Fruit fly (Drosophila melanogaster) whole organism, embryonic: ENCODE measurements around the gene CG12182.
A peak's percentile ranks its signal among the peaks of the same experiment; 100 is the strongest.

ENCODE experiments used
- Awh ChIP-seq: fragments of 200-800 bp; sonication (Bioruptor generic); IDR thresholded peaks from 2 replicates; pipeline ENCODE4, ENCODE4 v1.3.6; 2022; ENCODE audit warnings: missing biosample characterization, missing genetic modification characterization
- BtbVII ChIP-seq: fragments of 200-800 bp; sonication (Bioruptor generic); optimal IDR thresholded peaks from 3 replicates; lab custom pipeline; 2017; ENCODE audit warnings: missing biosample characterization, mild to moderate bottlenecking, missing genetic modification characterization
- CG10543 ChIP-seq: fragments of 200-800 bp; sonication (Bioruptor generic); optimal IDR thresholded peaks from 3 replicates; lab custom pipeline; 2017; ENCODE audit warnings: missing biosample characterization, mild to moderate bottlenecking, missing genetic modification characterization, moderate library complexity
- CG10959 ChIP-seq: fragments of 200-800 bp; sonication (Bioruptor generic); IDR thresholded peaks from 2 replicates; pipeline ENCODE4 v1.3.6; 2022; ENCODE audit warnings: missing biosample characterization, missing genetic modification characterization
- CG12391 ChIP-seq: fragments of 200-800 bp; sonication (Bioruptor generic); optimal IDR thresholded peaks from 3 replicates; lab custom pipeline; 2018; ENCODE audit warnings: missing biosample characterization, mild to moderate bottlenecking, missing genetic modification characterization, moderate library complexity
- CG12659 ChIP-seq: fragments of 200-800 bp; sonication (Bioruptor generic); optimal IDR thresholded peaks from 3 replicates; lab custom pipeline; 2017; ENCODE audit warnings: mild to moderate bottlenecking, missing biosample characterization, missing genetic modification reagents, missing genetic modification characterization
- CG13775 ChIP-seq: fragments of 200-800 bp; sonication (Bioruptor generic); optimal IDR thresholded peaks from 3 replicates; lab custom pipeline; 2017; ENCODE audit warnings: missing biosample characterization, mild to moderate bottlenecking, missing genetic modification characterization
- CG14441 ChIP-seq: fragments of 200-800 bp; sonication (Bioruptor generic); IDR thresholded peaks from 2 replicates; pipeline ENCODE4 v1.3.6; 2022; ENCODE audit warnings: missing biosample characterization, missing genetic modification characterization
- CG14860 ChIP-seq: fragments of 200-800 bp; sonication (Bioruptor generic); IDR thresholded peaks from 3 replicates; pipeline ENCODE4 v1.3.6; 2022; ENCODE audit warnings: missing biosample characterization, missing genetic modification characterization; ENCODE audit not compliant: partially characterized antibody
- CG17186 ChIP-seq: fragments of 200-800 bp; sonication (Bioruptor generic); optimal IDR thresholded peaks from 3 replicates; lab custom pipeline; 2017; ENCODE audit warnings: missing biosample characterization, missing genetic modification reagents, missing genetic modification characterization
- CG17829 ChIP-seq: fragments of 200-800 bp; optimal IDR thresholded peaks from 2 replicates; lab custom pipeline; 2019; ENCODE audit warnings: missing biosample characterization, mild to moderate bottlenecking, missing genetic modification characterization, moderate library complexity
- CG3065 ChIP-seq: fragments of 200-800 bp; sonication (Bioruptor generic); optimal IDR thresholded peaks from 2 replicates; lab custom pipeline; 2016; ENCODE audit warnings: missing biosample characterization, missing genetic modification characterization
- CG31224 ChIP-seq: fragments of 200-800 bp; sonication (Bioruptor generic); IDR thresholded peaks from 2 replicates; pipeline ENCODE4 v1.3.6; 2022; ENCODE audit warnings: missing biosample characterization, missing genetic modification characterization
- CG4282 ChIP-seq: fragments of 200-800 bp; sonication (Bioruptor generic); optimal IDR thresholded peaks from 2 replicates; lab custom pipeline; 2016; ENCODE audit warnings: missing biosample characterization, missing genetic modification characterization
- CG4404 ChIP-seq: fragments of 200-800 bp; sonication (Bioruptor generic); IDR thresholded peaks from 2 replicates; pipeline ENCODE4 v1.3.6; 2022; ENCODE audit warnings: missing biosample characterization, missing genetic modification characterization
- CG6175 ChIP-seq: fragments of 200-800 bp; sonication (Bioruptor generic); IDR thresholded peaks from 3 replicates; pipeline ENCODE4 v1.3.6; 2022; ENCODE audit warnings: missing biosample characterization, missing genetic modification characterization
- CG6854 ChIP-seq: fragments of 200-800 bp; sonication (Bioruptor generic); optimal IDR thresholded peaks from 3 replicates; lab custom pipeline; 2017; ENCODE audit warnings: missing biosample characterization, mild to moderate bottlenecking, missing genetic modification characterization
- CG7271 ChIP-seq: fragments of 200-800 bp; sonication (Bioruptor generic); optimal IDR thresholded peaks from 2 replicates; lab custom pipeline; 2018; ENCODE audit warnings: missing biosample characterization, mild to moderate bottlenecking, missing genetic modification characterization, moderate library complexity
- CG8944 ChIP-seq: fragments of 200-800 bp; sonication (Bioruptor generic); optimal IDR thresholded peaks from 3 replicates; lab custom pipeline; 2016; ENCODE audit warnings: missing biosample characterization, missing genetic modification characterization
- CG9876 ChIP-seq: fragments of 200-800 bp; sonication (Bioruptor generic); optimal IDR thresholded peaks from 2 replicates; lab custom pipeline; 2016; ENCODE audit warnings: missing biosample characterization, missing genetic modification characterization
- D19A ChIP-seq: fragments of 200-800 bp; optimal IDR thresholded peaks from 3 replicates; lab custom pipeline; 2019; ENCODE audit warnings: missing biosample characterization, mild to moderate bottlenecking, missing genetic modification characterization, moderate library complexity
- Dad ChIP-seq: fragments of 200-800 bp; sonication (Bioruptor generic); optimal IDR thresholded peaks from 3 replicates; lab custom pipeline; 2016; ENCODE audit warnings: missing biosample characterization, missing genetic modification characterization
- Fer1 ChIP-seq: fragments of 200-800 bp; sonication (Bioruptor generic); optimal IDR thresholded peaks from 2 replicates; lab custom pipeline; 2017; ENCODE audit warnings: missing biosample characterization, mild to moderate bottlenecking, missing genetic modification characterization
- H15 ChIP-seq: fragments of 200-800 bp; sonication (Bioruptor generic); IDR thresholded peaks from 3 replicates; pipeline ENCODE4 v1.3.6; 2022; ENCODE audit warnings: missing biosample characterization, missing genetic modification characterization
- HLH3B ChIP-seq: fragments of 200-800 bp; sonication (Bioruptor generic); IDR thresholded peaks from 2 replicates; pipeline ENCODE4 v1.3.6; 2022; ENCODE audit warnings: missing biosample characterization, missing genetic modification characterization
- Hr3 ChIP-seq: fragments of 200-800 bp; sonication (Bioruptor generic); optimal IDR thresholded peaks from 3 replicates; lab custom pipeline; 2016; ENCODE audit warnings: missing biosample characterization, missing genetic modification characterization
- MTF-1 ChIP-seq: fragments of 200-800 bp; sonication (Bioruptor generic); optimal IDR thresholded peaks from 2 replicates; lab custom pipeline; 2018; ENCODE audit warnings: missing biosample characterization, mild to moderate bottlenecking, missing genetic modification characterization, borderline replicate concordance
- Oli ChIP-seq: fragments of 200-800 bp; sonication (Bioruptor generic); optimal IDR thresholded peaks from 2 replicates; lab custom pipeline; 2018; ENCODE audit warnings: missing biosample characterization, mild to moderate bottlenecking, missing genetic modification characterization, moderate library complexity
- amos ChIP-seq: fragments of 200-800 bp; sonication (Bioruptor generic); IDR thresholded peaks from 2 replicates; pipeline ENCODE4 v1.3.6; 2022; ENCODE audit warnings: missing biosample characterization, missing genetic modification characterization; ENCODE audit not compliant: partially characterized antibody
- ase ChIP-seq: fragments of 200-800 bp; sonication (Bioruptor generic); IDR thresholded peaks from 3 replicates; pipeline ENCODE4 v1.3.6; 2022; ENCODE audit warnings: missing biosample characterization, missing genetic modification characterization
- chinmo ChIP-seq: fragments of 200-800 bp; sonication (Bioruptor generic); IDR thresholded peaks from 4 replicates; pipeline ENCODE4 v1.3.6; 2022; ENCODE audit warnings: missing biosample characterization, missing genetic modification characterization; ENCODE audit not compliant: partially characterized antibody
- ci ChIP-seq: fragments of 200-800 bp; sonication (Bioruptor generic); IDR thresholded peaks from 3 replicates; pipeline ENCODE4 v1.3.6; 2022; ENCODE audit warnings: missing biosample characterization, missing genetic modification characterization
- crc ChIP-seq: fragments of 200-800 bp; sonication (Bioruptor generic); optimal IDR thresholded peaks from 2 replicates; lab custom pipeline; 2016; ENCODE audit warnings: missing biosample characterization, missing genetic modification characterization
- dimm ChIP-seq: fragments of 200-800 bp; sonication (Bioruptor generic); IDR thresholded peaks from 2 replicates; pipeline ENCODE4 v1.3.6; 2022; ENCODE audit warnings: missing biosample characterization, missing genetic modification characterization
- ewg ChIP-seq: fragments of 200-800 bp; sonication (Bioruptor generic); optimal IDR thresholded peaks from 3 replicates; lab custom pipeline; 2017; ENCODE audit warnings: mild to moderate bottlenecking, missing biosample characterization, missing genetic modification reagents, missing genetic modification characterization
- fd3F ChIP-seq: fragments of 200-800 bp; sonication (Bioruptor generic); optimal IDR thresholded peaks from 2 replicates; lab custom pipeline; 2018; ENCODE audit warnings: missing biosample characterization, mild to moderate bottlenecking, missing genetic modification characterization, moderate library complexity
- hb ChIP-seq: fragments of 200-800 bp; sonication (Bioruptor generic); IDR thresholded peaks from 3 replicates; pipeline ENCODE4 v1.3.6; 2022; ENCODE audit warnings: missing biosample characterization, missing genetic modification characterization; ENCODE audit not compliant: partially characterized antibody
- klu ChIP-seq: fragments of 200-800 bp; sonication (Bioruptor generic); IDR thresholded peaks from 2 replicates; pipeline ENCODE4 v1.3.6; 2022; ENCODE audit warnings: missing biosample characterization, missing genetic modification characterization
- nom ChIP-seq: fragments of 200-800 bp; sonication (Bioruptor generic); optimal IDR thresholded peaks from 2 replicates; lab custom pipeline; 2017; ENCODE audit warnings: missing biosample characterization, missing genetic modification characterization, mild to moderate bottlenecking, moderate library complexity, missing genetic modification reagents
- onecut ChIP-seq: fragments of 200-800 bp; sonication (Bioruptor generic); IDR thresholded peaks from 2 replicates; pipeline ENCODE4 v1.3.6; 2022; ENCODE audit warnings: missing biosample characterization, missing genetic modification characterization
- peb ChIP-seq: fragments of 200-800 bp; sonication (Bioruptor generic); IDR thresholded peaks from 2 replicates; pipeline ENCODE4 v1.3.6; 2022; ENCODE audit warnings: missing biosample characterization, missing genetic modification characterization
- sim ChIP-seq: fragments of 200-800 bp; sonication (Bioruptor generic); IDR thresholded peaks from 2 replicates; pipeline ENCODE4 v1.3.6; 2022; ENCODE audit warnings: missing biosample characterization, missing genetic modification characterization
- slp2 ChIP-seq: fragments of 200-800 bp; sonication (Bioruptor generic); optimal IDR thresholded peaks from 2 replicates; lab custom pipeline; 2016; ENCODE audit warnings: missing biosample characterization, missing genetic modification characterization
- sr ChIP-seq: fragments of 200-800 bp; sonication (Bioruptor generic); IDR thresholded peaks from 3 replicates; pipeline ENCODE4 v1.3.6; 2022; ENCODE audit warnings: missing biosample characterization, missing genetic modification characterization
- stc ChIP-seq: fragments of 200-800 bp; sonication (Bioruptor generic); IDR thresholded peaks from 2 replicates; pipeline ENCODE4 v1.3.6; 2022; ENCODE audit warnings: missing biosample characterization, missing genetic modification characterization
- tgo ChIP-seq: fragments of 200-800 bp; sonication (Bioruptor generic); IDR thresholded peaks from 3 replicates; pipeline ENCODE4 v1.3.6; 2022; ENCODE audit warnings: missing biosample characterization, missing genetic modification characterization
- zen ChIP-seq: fragments of 200-800 bp; sonication (Bioruptor generic); optimal IDR thresholded peaks from 3 replicates; lab custom pipeline; 2018; ENCODE audit warnings: missing biosample characterization, mild to moderate bottlenecking, missing genetic modification characterization, moderate library complexity
- zen2 ChIP-seq: fragments of 200-800 bp; sonication (Bioruptor generic); IDR thresholded peaks from 3 replicates; pipeline ENCODE4 v1.3.6; 2022; ENCODE audit warnings: missing biosample characterization, missing genetic modification characterization; ENCODE audit not compliant: partially characterized antibody
- zf30C ChIP-seq: fragments of 200-800 bp; sonication (Bioruptor generic); optimal IDR thresholded peaks from 3 replicates; lab custom pipeline; 2018; ENCODE audit warnings: missing biosample characterization, mild to moderate bottlenecking, missing genetic modification characterization

Gene CG12182

dm6 chr3L:2636023-2636968, 36.9 kb upstream of the CG12182 start (continued):
- peak; percentile 6 for TF ChIP-seq nom
- TF ChIP-seq dimm: no peak
- TF ChIP-seq CG13775 (GFP tag; lab: Kevin White, UChicago): no peak
- no peak for TF ChIP-seq CG7271 (tag; lab: Kevin White, UChicago)
- TF ChIP-seq klu (GFP tag; lab: Robert Waterston, UW): no peak
- TF ChIP-seq ase (GFP tag; lab: Robert Waterston, UW): peak; percentile 29; the same call in 1 of the 3 replicates
- no peak for TF ChIP-seq CG31224
- TF ChIP-seq peb (GFP tag; lab: Robert Waterston, UW): no peak
- peak; percentile 6 for TF ChIP-seq ewg (GFP tag; lab: Kevin White, UChicago)
- peak; percentile 12 for TF ChIP-seq CG17829
- TF ChIP-seq Hr3 (GFP tag; lab: Kevin White, UChicago): no peak
- TF ChIP-seq Oli (tag; lab: Kevin White, UChicago): peak; percentile 27
- TF ChIP-seq Dad: no peak
- TF ChIP-seq H15 (GFP tag; lab: Robert Waterston, UW): no peak
- TF ChIP-seq tgo (GFP tag; lab: Robert Waterston, UW): 0 out of 3 replicates have a peak, but pooled peaks have one; percentile 21
- peak; percentile 69; the same call in 1 of the 4 replicates for TF ChIP-seq chinmo
- no peak for TF ChIP-seq stc (GFP tag; lab: Robert Waterston, UW)
- no peak for TF ChIP-seq MTF-1
- TF ChIP-seq CG6854: no peak
- no peak for TF ChIP-seq CG8944
- TF ChIP-seq CG12659 (GFP tag; lab: Kevin White, UChicago): peak; percentile 15
- no peak for TF ChIP-seq CG9876
- no peak for TF ChIP-seq CG6175 (GFP tag; lab: Robert Waterston, UW)
- TF ChIP-seq zf30C (GFP tag; lab: Kevin White, UChicago): peak; percentile 45
- 0 out of 2 replicates have a peak, but pooled peaks have one; percentile 17 for TF ChIP-seq CG14441 (GFP tag; lab: Robert Waterston, UW)
- TF ChIP-seq CG17186 (GFP tag; lab: Kevin White, UChicago): no peak
- TF ChIP-seq CG3065: no peak
- no peak for TF ChIP-seq CG10543
- no peak for TF ChIP-seq Fer1 (GFP tag; lab: Kevin White, UChicago)
- TF ChIP-seq CG4404 (GFP tag; lab: Robert Waterston, UW): no peak
- no peak for TF ChIP-seq amos (GFP tag; lab: Robert Waterston, UW)
- TF ChIP-seq Awh (GFP tag; lab: Robert Waterston, UW): no peak
- no peak for TF ChIP-seq HLH3B (GFP tag; lab: Robert Waterston, UW)
- TF ChIP-seq sim (GFP tag; lab: Robert Waterston, UW): no peak
- TF ChIP-seq CG4282 (GFP tag; lab: Kevin White, UChicago): no peak
- TF ChIP-seq crc: no peak
- 0 out of 3 replicates have a peak, but pooled peaks have one; percentile 22 for TF ChIP-seq zen2
- TF ChIP-seq zen (tag; lab: Kevin White, UChicago): no peak
- no peak for TF ChIP-seq hb (GFP tag; lab: Robert Waterston, UW)
- no peak for TF ChIP-seq sr (GFP tag; lab: Robert Waterston, UW)
- no peak for TF ChIP-seq onecut (GFP tag; lab: Robert Waterston, UW)
- no peak for TF ChIP-seq CG14860 (GFP tag; lab: Robert Waterston, UW)
- peak; percentile 22 for TF ChIP-seq D19A
- no peak for TF ChIP-seq fd3F (GFP tag; lab: Kevin White, UChicago)
- no peak for TF ChIP-seq ci (GFP tag; lab: Robert Waterston, UW)
- no peak for TF ChIP-seq CG10959 (GFP tag; lab: Robert Waterston, UW)
- TF ChIP-seq slp2 (GFP tag; lab: Kevin White, UChicago): no peak
- TF ChIP-seq CG12391: peak; percentile 5
- TF ChIP-seq BtbVII: peak; percentile 16
